Fruit fly (Drosophila melanogaster) whole organism, pupa: Measurements from ENCODE around the gene CG43292.

Experiments
- CG10348 ChIP-seq: fragments of 200-800 bp; sonication (Bioruptor generic); IDR thresholded peaks from 2 replicates; pipeline ENCODE4 v1.3.6; 2022; ENCODE audit warnings: missing biosample characterization, missing genetic modification characterization
- CG12605 ChIP-seq: fragments of 200-800 bp; sonication (Bioruptor generic); IDR thresholded peaks from 2 replicates; pipeline ENCODE4 v1.3.6; 2022; ENCODE audit warnings: missing biosample characterization, missing genetic modification characterization
- CG13204 ChIP-seq: fragments of 200-800 bp; sonication (Bioruptor generic); optimal IDR thresholded peaks from 2 replicates; lab custom pipeline; 2018; ENCODE audit warnings: missing biosample characterization, mild to moderate bottlenecking, missing genetic modification characterization, moderate library complexity
- CG14655 ChIP-seq: fragments of 200-800 bp; sonication (Bioruptor generic); optimal IDR thresholded peaks from 3 replicates; lab custom pipeline; 2017; ENCODE audit warnings: mild to moderate bottlenecking, missing biosample characterization, missing genetic modification reagents, missing genetic modification characterization
- CG15710 ChIP-seq: fragments of 200-800 bp; sonication (Bioruptor generic); optimal IDR thresholded peaks from 2 replicates; lab custom pipeline; 2018; ENCODE audit warnings: missing biosample characterization, mild to moderate bottlenecking, missing genetic modification characterization, moderate library complexity
- CG17806 ChIP-seq: fragments of 200-800 bp; sonication (Bioruptor generic); optimal IDR thresholded peaks from 2 replicates; lab custom pipeline; 2018; ENCODE audit warnings: missing biosample characterization, mild to moderate bottlenecking, missing genetic modification characterization, moderate library complexity
- CG32121 ChIP-seq: fragments of 200-800 bp; sonication (Bioruptor generic); IDR thresholded peaks from 2 replicates; pipeline ENCODE4 v1.3.6; 2022; ENCODE audit warnings: missing biosample characterization, missing genetic modification characterization
- CG34367 ChIP-seq: fragments of 200-800 bp; sonication (Bioruptor generic); optimal IDR thresholded peaks from 2 replicates; lab custom pipeline; 2018; ENCODE audit warnings: missing biosample characterization, mild to moderate bottlenecking, missing genetic modification characterization
- CG4496 ChIP-seq: fragments of 200-800 bp; sonication (Bioruptor generic); IDR thresholded peaks from 3 replicates; pipeline ENCODE4 v1.3.6; 2022; ENCODE audit warnings: missing biosample characterization, missing genetic modification characterization
- CG8159 ChIP-seq: fragments of 200-800 bp; sonication (Bioruptor generic); optimal IDR thresholded peaks from 3 replicates; lab custom pipeline; 2018; ENCODE audit warnings: missing biosample characterization, mild to moderate bottlenecking, missing genetic modification characterization, moderate library complexity
- CG8301 ChIP-seq: fragments of 200-800 bp; sonication (Bioruptor generic); optimal IDR thresholded peaks from 2 replicates; lab custom pipeline; 2018; ENCODE audit warnings: missing biosample characterization, mild to moderate bottlenecking, missing genetic modification characterization
- CG9948 ChIP-seq: fragments of 200-800 bp; sonication (Bioruptor generic); optimal IDR thresholded peaks from 2 replicates; lab custom pipeline; 2018; ENCODE audit warnings: missing biosample characterization, mild to moderate bottlenecking, missing genetic modification characterization, moderate library complexity
- D1 ChIP-seq: fragments of 200-800 bp; sonication (Bioruptor generic); optimal IDR thresholded peaks from 2 replicates; lab custom pipeline; 2018; ENCODE audit warnings: missing biosample characterization, mild to moderate bottlenecking, missing genetic modification characterization, moderate library complexity
- EcR ChIP-seq: fragments of 200-800 bp; sonication (Bioruptor generic); optimal IDR thresholded peaks from 3 replicates; lab custom pipeline; 2019; ENCODE audit warnings: missing biosample characterization, missing genetic modification characterization, mild to moderate bottlenecking, moderate library complexity, missing genetic modification reagents
- Ets98B ChIP-seq: fragments of 200-800 bp; sonication (Bioruptor generic); IDR thresholded peaks from 2 replicates; pipeline ENCODE4 v1.3.6; 2022; ENCODE audit warnings: missing biosample characterization, missing genetic modification characterization
- Pif1A ChIP-seq: fragments of 200-800 bp; sonication (Bioruptor generic); optimal IDR thresholded peaks from 3 replicates; lab custom pipeline; 2016; ENCODE audit warnings: missing biosample characterization, missing genetic modification characterization
- Pif1B ChIP-seq: fragments of 200-800 bp; sonication (Bioruptor generic); optimal IDR thresholded peaks from 3 replicates; lab custom pipeline; 2016; ENCODE audit warnings: missing biosample characterization, missing genetic modification characterization
- Snoo ChIP-seq: fragments of 200-800 bp; sonication (Bioruptor generic); optimal IDR thresholded peaks from 3 replicates; lab custom pipeline; 2017; ENCODE audit warnings: missing biosample characterization, mild to moderate bottlenecking, missing genetic modification characterization, inconsistent platforms
- fd96Ca ChIP-seq: fragments of 200-800 bp; sonication (Bioruptor generic); IDR thresholded peaks from 3 replicates; pipeline ENCODE4 v1.3.6; 2022; ENCODE audit warnings: missing biosample characterization, missing genetic modification characterization
- gl ChIP-seq: fragments of 200-800 bp; sonication (Bioruptor generic); optimal IDR thresholded peaks from 2 replicates; lab custom pipeline; 2018; ENCODE audit warnings: missing biosample characterization, mild to moderate bottlenecking, missing genetic modification characterization
- rn ChIP-seq: fragments of 200-800 bp; sonication (Bioruptor generic); IDR thresholded peaks from 2 replicates; pipeline ENCODE4 v1.3.6; 2022; ENCODE audit warnings: missing biosample characterization, missing genetic modification characterization

CG43292 gene

DNA sequence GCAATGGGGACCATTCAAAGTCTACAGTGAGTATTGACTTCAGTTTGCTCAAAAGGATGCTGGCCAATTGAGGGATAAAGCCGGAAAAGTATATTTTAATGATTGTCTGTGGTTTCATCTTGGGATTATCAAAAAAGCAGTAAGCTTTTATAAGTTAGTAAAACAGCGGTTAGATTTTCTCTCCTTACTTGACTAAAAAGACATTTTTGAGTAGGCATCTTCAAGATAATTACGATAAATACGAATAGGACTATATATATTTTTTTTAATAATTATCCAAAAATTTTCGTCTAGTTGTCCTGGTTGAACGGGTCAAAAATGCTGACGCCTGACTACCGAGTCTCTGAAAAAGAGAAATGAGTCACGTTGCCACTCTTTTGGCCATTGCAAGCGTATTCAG is 24.8 kb upstream of the CG43292 start, which contains the start of gene CG33278:
CG33278 (plus strand) TSS at position 301 of the 400 bp plus-strand sequence.
- TF ChIP-seq CG9948 (tag; lab: Kevin White, UChicago) (no peak), Snoo (tag; lab: Kevin White, UChicago) (no peak), rn (GFP tag; lab: Robert Waterston, UW) (no peak), CG12605 (no peak), CG14655 (GFP tag; lab: Kevin White, UChicago) (no peak), CG17806 (tag; lab: Kevin White, UChicago) (no peak), CG4496 (GFP tag; lab: Robert Waterston, UW) (no peak), Pif1B (no peak), EcR (GFP tag; lab: Kevin White, UChicago) (no peak), fd96Ca (GFP tag; lab: Robert Waterston, UW) (no peak), CG8159 (tag; lab: Kevin White, UChicago) (no peak), gl (tag; lab: Kevin White, UChicago) (no peak), CG34367 (no peak), CG13204 (no peak), CG8301 (tag; lab: Kevin White, UChicago) (no peak), CG32121 (GFP tag; lab: Robert Waterston, UW) (no peak), Pif1A (no peak), CG15710 (no peak), CG10348 (GFP tag; lab: Robert Waterston, UW) (no peak)

DNA sequence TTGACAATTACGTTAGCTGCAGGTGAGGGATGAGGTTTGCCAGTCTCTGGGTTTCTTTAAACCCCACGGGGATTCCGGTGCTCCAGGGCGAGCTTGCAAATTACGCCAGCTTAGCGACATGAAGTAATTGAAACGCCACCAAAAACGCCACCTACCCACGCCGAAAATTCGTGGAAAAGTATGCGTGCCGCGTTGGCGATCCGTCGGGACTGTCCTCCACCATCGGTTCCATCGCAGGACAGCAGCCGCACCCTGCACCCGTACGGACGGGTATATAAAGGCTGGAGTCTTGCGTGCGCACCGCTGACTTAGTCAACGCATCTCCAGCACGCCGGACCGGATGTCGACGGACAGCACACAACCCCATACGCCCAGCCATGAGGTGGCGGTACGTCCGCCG is 19.5 kb upstream of the CG43292 start, which contains the start of gene ppk26:
ppk26 (plus strand) TSS at position 301 of the 400 bp plus-strand sequence.
- TF ChIP-seq CG9948 (tag; lab: Kevin White, UChicago) (no peak), D1 (no peak), CG8159 (tag; lab: Kevin White, UChicago) (no peak), CG32121 (GFP tag; lab: Robert Waterston, UW) (no peak), EcR (GFP tag; lab: Kevin White, UChicago) (no peak), CG13204 (no peak), Snoo (tag; lab: Kevin White, UChicago) (no peak), CG10348 (GFP tag; lab: Robert Waterston, UW) (no peak), gl (tag; lab: Kevin White, UChicago) (no peak), CG8301 (tag; lab: Kevin White, UChicago) (no peak), CG12605 (no peak)

DNA sequence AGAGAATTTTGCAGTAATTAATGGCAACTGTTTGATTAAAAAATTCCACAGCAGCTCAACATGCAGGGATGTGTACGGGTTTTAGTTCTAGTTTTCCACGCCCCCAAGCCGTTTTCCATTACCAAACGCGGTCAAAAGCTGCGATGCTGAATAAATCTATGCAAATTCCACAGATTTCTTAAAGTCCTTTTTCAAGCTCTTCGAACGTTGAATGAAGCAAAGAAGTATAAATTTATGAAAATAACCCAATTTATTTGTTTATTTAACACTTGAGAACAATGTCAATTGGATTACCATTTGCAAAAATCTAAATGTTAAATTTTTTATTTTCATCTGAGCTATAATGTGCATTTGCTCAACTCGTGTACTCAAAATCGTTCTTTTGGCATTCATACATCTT is 10.2 kb upstream of the CG43292 start, which contains the start of the genes CG42660, CG42661 and Tsp66A:
CG42660 (plus strand) TSS at position 301 of the 400 bp plus-strand sequence.
CG42661 (plus strand) TSS at position 301 of the 400 bp plus-strand sequence.
Tsp66A (plus strand) TSS at position 301 of the 400 bp plus-strand sequence.
- TF ChIP-seq CG15710, result no peak
- no peak for TF ChIP-seq rn (GFP tag; lab: Robert Waterston, UW)
- TF ChIP-seq Ets98B (GFP tag; lab: Robert Waterston, UW), result no peak
- no peak for TF ChIP-seq gl (tag; lab: Kevin White, UChicago)
- TF ChIP-seq Pif1A, result no peak

DNA sequence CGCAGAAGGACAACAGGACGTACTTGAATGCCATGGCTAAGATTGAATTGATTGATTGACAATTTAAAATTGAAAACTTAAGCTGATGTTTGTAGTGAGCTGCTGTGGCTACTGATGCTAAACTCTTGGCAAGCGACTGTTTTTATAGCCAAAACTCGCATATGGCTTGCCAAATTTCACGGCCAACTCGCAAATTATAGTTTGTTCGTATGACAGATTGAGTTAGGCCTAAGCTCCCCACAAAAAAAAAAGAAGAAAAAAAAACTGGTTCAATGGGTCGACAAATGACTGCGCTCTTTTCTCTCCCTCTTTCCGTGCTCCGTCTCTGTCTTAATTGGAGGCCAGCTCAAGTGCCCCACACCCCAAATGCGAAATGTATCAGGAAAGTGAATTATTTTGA is 5.2 kb upstream of the CG43292 start, which contains the start of gene CG8543:
CG8543 (minus strand) TSS at position 101 of the 400 bp plus-strand sequence.
- TF ChIP-seq Snoo (tag; lab: Kevin White, UChicago), result no peak

DNA sequence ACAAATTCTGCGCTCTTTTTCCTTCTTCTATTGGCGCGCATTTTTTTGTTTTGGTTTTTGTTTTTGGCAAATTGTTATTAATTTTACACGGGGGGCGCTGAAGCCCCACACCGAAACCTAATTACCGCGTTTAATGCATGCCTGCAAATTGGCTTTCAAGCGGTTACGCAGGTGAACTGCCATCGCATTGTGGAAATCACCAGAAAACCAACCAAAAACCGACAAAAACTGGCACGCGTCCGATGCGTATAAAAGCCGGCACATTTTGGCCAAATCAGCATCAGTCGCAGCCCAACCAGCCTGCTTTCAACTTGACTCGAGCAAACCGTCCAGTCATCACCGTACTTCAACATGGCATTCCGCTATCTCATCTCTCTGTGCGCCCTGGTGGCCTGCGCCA is 4.1 kb upstream of the CG43292 start, which contains the start of gene CG8541:
CG8541 (plus strand) TSS at position 301 of the 400 bp plus-strand sequence.
- no peak for TF ChIP-seq EcR (GFP tag; lab: Kevin White, UChicago)
- no peak for TF ChIP-seq fd96Ca (GFP tag; lab: Robert Waterston, UW)
- no peak for TF ChIP-seq Snoo (tag; lab: Kevin White, UChicago)
- no peak for TF ChIP-seq CG15710
- no peak for TF ChIP-seq CG10348 (GFP tag; lab: Robert Waterston, UW)
- TF ChIP-seq CG17806 (tag; lab: Kevin White, UChicago), result no peak
- no peak for TF ChIP-seq gl (tag; lab: Kevin White, UChicago)
- TF ChIP-seq CG8159 (tag; lab: Kevin White, UChicago), result no peak
- no peak for TF ChIP-seq D1
- TF ChIP-seq Pif1B, result no peak
- TF ChIP-seq CG9948 (tag; lab: Kevin White, UChicago), result no peak
- no peak for TF ChIP-seq CG4496 (GFP tag; lab: Robert Waterston, UW)
- no peak for TF ChIP-seq rn (GFP tag; lab: Robert Waterston, UW)
- TF ChIP-seq CG34367, result no peak
- no peak for TF ChIP-seq CG8301 (tag; lab: Kevin White, UChicago)

DNA sequence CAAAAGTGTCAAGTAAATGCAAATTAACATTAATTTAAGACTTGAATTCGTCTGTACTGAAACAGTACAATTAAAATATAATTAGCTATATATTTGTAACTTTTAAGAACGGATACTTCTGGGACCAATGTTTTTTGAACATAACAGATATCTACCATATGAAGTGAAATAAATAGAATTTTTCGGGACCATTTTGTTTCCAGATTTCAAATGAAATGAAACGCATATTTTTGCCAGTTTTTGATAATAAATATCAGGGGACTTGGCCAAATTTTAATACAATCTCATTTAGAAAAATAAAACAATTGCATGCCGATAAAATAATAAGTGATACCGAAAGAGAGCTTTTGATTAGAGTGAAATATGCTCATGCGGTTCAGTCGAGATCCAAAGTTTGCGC is 10.3 kb downstream of the CG43292 start, which contains the start of gene mthl6:
mthl6 (plus strand) TSS at position 301 of the 400 bp plus-strand sequence.
- TF ChIP-seq CG12605 (no peak), CG8159 (tag; lab: Kevin White, UChicago) (no peak), CG15710 (no peak), EcR (GFP tag; lab: Kevin White, UChicago) (no peak), CG14655 (GFP tag; lab: Kevin White, UChicago) (no peak), CG32121 (GFP tag; lab: Robert Waterston, UW) (no peak), CG17806 (tag; lab: Kevin White, UChicago) (no peak), CG13204 (no peak), D1 (no peak), Pif1B (no peak), rn (GFP tag; lab: Robert Waterston, UW) (no peak), CG10348 (GFP tag; lab: Robert Waterston, UW) (no peak), fd96Ca (GFP tag; lab: Robert Waterston, UW) (no peak), CG4496 (GFP tag; lab: Robert Waterston, UW) (no peak), CG9948 (tag; lab: Kevin White, UChicago) (no peak), CG34367 (no peak), Snoo (tag; lab: Kevin White, UChicago) (no peak), CG8301 (tag; lab: Kevin White, UChicago) (no peak), gl (tag; lab: Kevin White, UChicago) (no peak), Ets98B (GFP tag; lab: Robert Waterston, UW) (no peak)
